Worm (Caenorhabditis elegans): ENCODE measurements around the gene cpsf-2.
A peak's percentile ranks its signal among the peaks of the same experiment; 100 is the strongest.

Gene cpsf-2

DNA sequence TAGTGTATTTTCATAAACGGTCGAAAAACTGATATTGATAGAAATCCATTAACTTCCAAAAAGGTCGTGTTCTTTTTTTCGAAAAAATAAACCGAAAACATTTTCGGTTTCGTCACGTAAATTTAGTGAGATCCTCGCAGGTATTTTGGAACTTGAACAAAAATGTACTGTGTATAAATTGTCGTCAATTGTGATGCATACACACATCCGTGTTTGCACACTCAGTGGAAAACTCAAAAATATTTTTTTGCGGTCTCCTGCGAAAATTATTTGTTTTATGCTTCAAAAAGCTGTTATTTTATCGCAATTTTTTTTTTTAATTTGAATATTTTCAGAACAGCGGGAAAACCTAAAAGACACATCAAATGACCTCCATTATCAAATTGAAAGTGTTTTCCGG is at the start of gene cpsf-2:
Gene cpsf-2, plus strand, starts transcription at position 330 of the 400 bp plus-strand sequence.
- TF ChIP-seq F13H6.1 (tag; optimal IDR thresholded peaks at IDR 0.05) (no peak), Y55F3AM.14 (GFP tag; optimal IDR thresholded peaks at IDR 0.05) (no peak), nhr-129 (tag; optimal IDR thresholded peaks at IDR 0.05) (no peak), sma-9 (GFP tag; optimal IDR thresholded peaks at IDR 0.05) (no peak), sma-9 (tag; optimal IDR thresholded peaks at IDR 0.05) (no peak), elt-3 (tag; optimal IDR thresholded peaks at IDR 0.05) (no peak), nhr-12 (tag; optimal IDR thresholded peaks at IDR 0.05) (no peak), C34F6.9 (tag; optimal IDR thresholded peaks at IDR 0.05) (peak; percentile 28), unc-62 (GFP tag; optimal IDR thresholded peaks at IDR 0.05) (no peak), R02D3.7 (tag; optimal IDR thresholded peaks at IDR 0.05) (no peak), zag-1 (tag; optimal IDR thresholded peaks at IDR 0.05) (no peak), ztf-4 (tag; optimal IDR thresholded peaks at IDR 0.05) (no peak), crh-2 (tag; optimal IDR thresholded peaks at IDR 0.05) (no peak), sma-3 (GFP tag; optimal IDR thresholded peaks at IDR 0.05) (no peak), lsy-2 (tag; optimal IDR thresholded peaks at IDR 0.05) (peak in 1 of 2 experiments; percentile 25), egl-27 (tag; optimal IDR thresholded peaks at IDR 0.05) (no peak), unc-55 (GFP tag; optimal IDR thresholded peaks at IDR 0.05) (peak; percentile 36), elt-1 (tag; optimal IDR thresholded peaks at IDR 0.05) (no peak), lin-39 (tag; optimal IDR thresholded peaks at IDR 0.05) (no peak), ztf-1 (GFP tag; conservative IDR thresholded peaks at IDR 0.05) (no peak), fos-1 (tag; optimal IDR thresholded peaks at IDR 0.05) (no peak), peb-1 (tag; optimal IDR thresholded peaks at IDR 0.05) (no peak), aly-2 (tag; optimal IDR thresholded peaks at IDR 0.05) (no peak), mdl-1 (tag; optimal IDR thresholded peaks at IDR 0.05) (no peak)

DNA sequence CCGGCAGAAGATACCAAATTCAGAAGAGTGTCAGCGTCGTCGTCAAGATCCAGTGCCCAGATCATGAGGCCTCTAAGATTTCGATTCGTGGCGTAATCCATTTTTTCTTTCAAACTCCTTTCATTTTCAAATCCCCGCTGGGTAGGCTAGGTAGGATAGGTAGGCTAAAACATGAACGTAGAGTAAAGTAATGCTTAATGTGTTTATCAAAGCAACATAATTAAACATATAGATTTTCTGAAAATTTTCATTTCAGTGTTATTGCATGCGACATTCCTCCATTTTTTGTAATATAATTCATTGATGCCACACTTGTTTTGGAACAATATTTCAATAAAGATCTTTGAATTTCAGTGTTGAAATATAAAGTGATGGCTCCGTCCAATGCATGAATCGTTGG is 49.5 kb upstream of the cpsf-2 start, which contains the start of gene T01C4.8:
Gene T01C4.8, minus strand, starts transcription at position 101 of the 400 bp plus-strand sequence.
- TF ChIP-seq sma-9 (GFP tag; optimal IDR thresholded peaks at IDR 0.05) = no peak
- no peak for TF ChIP-seq sma-9 (tag; optimal IDR thresholded peaks at IDR 0.05)
- TF ChIP-seq C34F6.9 (tag; optimal IDR thresholded peaks at IDR 0.05) = no peak
- no peak for TF ChIP-seq lin-11 (tag; optimal IDR thresholded peaks at IDR 0.05)
- TF ChIP-seq ama-1 (optimal IDR thresholded peaks at IDR 0.05) = no peak
- TF ChIP-seq elt-3 (tag; optimal IDR thresholded peaks at IDR 0.05) = no peak
- no peak for TF ChIP-seq sem-4 (tag; optimal IDR thresholded peaks at IDR 0.05)
- TF ChIP-seq dmd-4 (tag; optimal IDR thresholded peaks at IDR 0.05) = no peak
- TF ChIP-seq snpc-4 (tag; optimal IDR thresholded peaks at IDR 0.05) = no peak

DNA sequence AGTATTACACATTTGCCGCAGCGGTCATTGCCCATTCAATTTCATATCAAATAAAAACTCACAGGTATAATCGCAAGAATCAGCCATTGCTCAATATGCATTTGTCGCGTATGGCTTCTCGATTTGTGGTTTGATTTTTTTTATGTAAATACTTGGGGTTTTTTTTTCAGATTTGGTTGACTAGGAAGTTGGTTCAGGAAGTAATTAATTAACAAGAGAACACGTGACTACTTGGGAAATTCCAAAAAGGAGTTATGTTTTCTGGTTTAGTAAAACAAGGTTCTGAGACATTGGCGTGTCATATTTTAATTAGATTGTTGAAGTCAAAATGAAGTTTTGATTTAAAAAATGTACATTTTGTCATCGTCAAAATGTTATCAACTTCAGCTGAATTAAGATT is 48.0 kb upstream of the cpsf-2 start, which contains the start of gene srx-36:
Gene srx-36, minus strand, starts transcription at position 101 of the 400 bp plus-strand sequence.
- no peak for TF ChIP-seq snpc-4 (tag; optimal IDR thresholded peaks at IDR 0.05)
- TF ChIP-seq nhr-237 (tag; optimal IDR thresholded peaks at IDR 0.05) = no peak
- TF ChIP-seq nhr-12 (tag; optimal IDR thresholded peaks at IDR 0.05) = no peak
- TF ChIP-seq lsy-2 (tag; optimal IDR thresholded peaks at IDR 0.05) = no peak
- TF ChIP-seq elt-1 (tag; optimal IDR thresholded peaks at IDR 0.05) = no peak
- TF ChIP-seq ztf-11 (tag; optimal IDR thresholded peaks at IDR 0.05) = no peak
- TF ChIP-seq nhr-129 (tag; optimal IDR thresholded peaks at IDR 0.05) = no peak
- no peak for TF ChIP-seq Y55F3AM.14 (GFP tag; optimal IDR thresholded peaks at IDR 0.05)
- TF ChIP-seq lin-13 (GFP tag; optimal IDR thresholded peaks at IDR 0.05) = no peak
- no peak for TF ChIP-seq F13H6.1 (tag; optimal IDR thresholded peaks at IDR 0.05)
- no peak for TF ChIP-seq ama-1 (optimal IDR thresholded peaks at IDR 0.05)
- TF ChIP-seq unc-55 (GFP tag; optimal IDR thresholded peaks at IDR 0.05) = no peak
- no peak for TF ChIP-seq alr-1 (tag; optimal IDR thresholded peaks at IDR 0.05)
- TF ChIP-seq ztf-1 (GFP tag; conservative IDR thresholded peaks at IDR 0.05) = no peak
- TF ChIP-seq nhr-10 (tag; optimal IDR thresholded peaks at IDR 0.05) = no peak
- no peak for TF ChIP-seq ztf-4 (tag; optimal IDR thresholded peaks at IDR 0.05)
- no peak for TF ChIP-seq C34F6.9 (tag; optimal IDR thresholded peaks at IDR 0.05)

DNA sequence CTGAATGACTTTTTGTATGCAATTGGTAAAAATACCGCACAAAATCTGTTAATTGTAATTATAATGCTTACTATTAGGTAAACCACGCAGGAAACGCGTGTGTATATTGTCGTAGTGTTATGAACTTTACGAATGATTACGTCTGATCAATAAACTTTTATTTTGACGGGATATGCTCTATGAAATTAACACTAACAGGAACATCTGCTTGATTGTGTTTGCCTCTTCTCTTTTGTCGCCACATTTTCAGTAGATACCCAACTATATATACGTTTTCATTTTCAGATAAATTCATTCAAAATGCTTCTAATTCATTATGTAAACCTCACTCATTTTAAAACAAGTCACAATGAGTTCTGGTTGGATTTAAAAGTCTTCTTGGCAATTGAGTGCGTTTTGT is 46.7 kb upstream of the cpsf-2 start, which contains the start of gene sre-10:
Gene sre-10, plus strand, starts transcription at position 301 of the 400 bp plus-strand sequence.
- TF ChIP-seq ztf-4 (tag; optimal IDR thresholded peaks at IDR 0.05) = no peak
- no peak for TF ChIP-seq sem-4 (tag; optimal IDR thresholded peaks at IDR 0.05)
- TF ChIP-seq gmeb-1 (tag; optimal IDR thresholded peaks at IDR 0.05) = no peak
- no peak for TF ChIP-seq F13H6.1 (tag; optimal IDR thresholded peaks at IDR 0.05)
- TF ChIP-seq fos-1 (tag; optimal IDR thresholded peaks at IDR 0.05) = no peak
- TF ChIP-seq lsy-2 (tag; optimal IDR thresholded peaks at IDR 0.05) = no peak
- TF ChIP-seq mdl-1 (tag; optimal IDR thresholded peaks at IDR 0.05) = no peak
- no peak for TF ChIP-seq nhr-11 (tag; optimal IDR thresholded peaks at IDR 0.05)
- TF ChIP-seq skn-1 (tag; optimal IDR thresholded peaks at IDR 0.05) = no peak
- TF ChIP-seq aly-2 (tag; optimal IDR thresholded peaks at IDR 0.05) = no peak
- no peak for TF ChIP-seq ztf-11 (tag; optimal IDR thresholded peaks at IDR 0.05)
- no peak for TF ChIP-seq nhr-237 (tag; optimal IDR thresholded peaks at IDR 0.05)
- no peak for TF ChIP-seq lin-39 (tag; optimal IDR thresholded peaks at IDR 0.05)
